Fruit fly (Drosophila melanogaster) Kc167 (cell line): ENCODE data around the gene Dhc1.

Experiments
- insv ChIP-seq: fragments of >200 bp; optimal IDR thresholded peaks from 3 replicates; lab custom pipeline; 2018; ENCODE audit warnings: missing external identifiers
- psq ChIP-seq: fragments of >200 bp; optimal IDR thresholded peaks from 2 replicates; lab custom pipeline; 2017; ENCODE audit warnings: missing external identifiers

- TF ChIP-seq psq (no peak), insv (no peak)
These were observed 54.2 kb downstream of the Dhc1 start for dm6 chr3R:9620278-9620677.
